Fruit fly (Drosophila melanogaster) ovary, adult (tissue): ENCODE results near the gene eIF2Bepsilon.
A peak's percentile ranks its signal among the peaks of the same experiment; 100 is the strongest.

Experiments used
- CG17801 ChIP-seq: fragments of 200-800 bp; optimal IDR thresholded peaks from 2 replicates; lab custom pipeline; 2019; ENCODE audit warnings: missing biosample characterization, mild to moderate bottlenecking, missing genetic modification characterization, moderate library complexity; ENCODE audit not compliant: partially characterized antibody

Gene eIF2Bepsilon

dm6 chrX:1922765-1923501 lies at the start of gene eIF2Bepsilon, which contains the start of gene Ocrl:
Gene eIF2Bepsilon, minus strand, starts transcription at chrX:1922874.
Gene Ocrl, plus strand, starts transcription at chrX:1922981.
- TF ChIP-seq CG17801: no peak

DNA sequence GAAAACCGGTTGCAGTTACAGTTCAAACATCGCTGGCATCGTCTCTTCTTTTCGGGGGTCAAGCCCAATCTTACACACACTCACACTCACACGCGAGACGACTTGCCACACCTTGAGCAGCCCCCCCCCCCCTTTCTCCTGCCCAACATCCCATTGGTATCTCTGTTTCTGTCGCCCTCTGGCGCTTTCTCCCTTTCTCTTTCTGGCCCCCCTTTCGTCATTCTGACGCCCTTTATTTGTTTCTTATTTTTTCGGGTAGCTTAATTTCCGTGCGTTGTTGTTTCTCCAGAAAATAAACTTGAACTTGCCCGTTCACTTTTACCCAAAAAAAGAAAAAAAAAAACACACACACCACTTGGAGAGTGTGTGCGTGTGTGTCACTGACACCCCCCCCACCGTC lies 49.5 kb upstream of the eIF2Bepsilon start:
- no peak for TF ChIP-seq CG17801

dm6 chrX:1970575-1971325 lies 48.1 kb upstream of the eIF2Bepsilon start:
- no peak for TF ChIP-seq CG17801

- TF ChIP-seq CG17801: no peak
These were observed 47.3 kb upstream of the eIF2Bepsilon start for dm6 chrX:1969775-1970574.

- peak; percentile 40 for TF ChIP-seq CG17801
These were observed 46.0 kb upstream of the eIF2Bepsilon start for dm6 chrX:1968581-1969258.

dm6 chrX:1968152-1968551 lies 45.5 kb upstream of the eIF2Bepsilon start:
- TF ChIP-seq CG17801: no peak

dm6 chrX:1966779-1967520 lies 44.3 kb upstream of the eIF2Bepsilon start:
- TF ChIP-seq CG17801: no peak

DNA sequence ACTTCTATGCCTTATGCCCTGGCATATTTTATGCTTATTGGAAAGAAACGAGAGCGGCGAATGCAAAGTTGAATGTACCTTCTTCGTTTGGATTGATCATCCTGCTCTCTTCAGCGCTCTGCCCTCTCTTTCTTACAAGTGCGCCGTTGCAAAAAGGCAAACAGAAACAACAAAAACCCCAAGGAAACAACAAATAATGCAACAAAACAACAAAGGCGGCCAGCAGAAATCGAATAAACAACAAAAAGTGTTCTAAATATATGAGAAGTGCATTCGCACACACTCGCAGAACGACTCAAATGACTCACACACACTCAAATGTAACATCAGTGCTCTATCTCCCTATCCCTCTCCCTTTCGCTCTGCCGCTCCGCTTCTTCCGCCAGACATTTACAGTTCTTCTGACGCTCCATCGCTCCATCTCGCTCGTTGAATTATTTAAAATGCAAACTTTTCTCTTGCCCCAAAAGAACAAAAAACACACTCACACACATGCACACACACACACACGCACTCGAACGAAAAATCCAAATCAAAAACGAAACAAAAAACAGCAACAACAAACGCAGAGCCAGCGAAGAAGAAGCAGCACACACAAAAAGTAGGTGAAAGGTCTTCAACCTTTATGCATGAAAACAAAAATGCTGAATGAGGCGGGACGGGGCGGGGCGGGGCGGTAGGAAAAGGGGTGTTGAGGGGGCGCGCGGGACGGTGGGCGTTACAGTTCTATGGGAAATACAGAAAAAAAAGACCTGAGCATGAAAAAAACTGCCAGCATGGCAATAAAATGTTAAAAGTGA lies 43.5 kb upstream of the eIF2Bepsilon start:
- TF ChIP-seq CG17801: peak; percentile 57

- no peak for TF ChIP-seq CG17801
These were observed 42.8 kb upstream of the eIF2Bepsilon start for dm6 chrX:1965512-1965911.

DNA sequence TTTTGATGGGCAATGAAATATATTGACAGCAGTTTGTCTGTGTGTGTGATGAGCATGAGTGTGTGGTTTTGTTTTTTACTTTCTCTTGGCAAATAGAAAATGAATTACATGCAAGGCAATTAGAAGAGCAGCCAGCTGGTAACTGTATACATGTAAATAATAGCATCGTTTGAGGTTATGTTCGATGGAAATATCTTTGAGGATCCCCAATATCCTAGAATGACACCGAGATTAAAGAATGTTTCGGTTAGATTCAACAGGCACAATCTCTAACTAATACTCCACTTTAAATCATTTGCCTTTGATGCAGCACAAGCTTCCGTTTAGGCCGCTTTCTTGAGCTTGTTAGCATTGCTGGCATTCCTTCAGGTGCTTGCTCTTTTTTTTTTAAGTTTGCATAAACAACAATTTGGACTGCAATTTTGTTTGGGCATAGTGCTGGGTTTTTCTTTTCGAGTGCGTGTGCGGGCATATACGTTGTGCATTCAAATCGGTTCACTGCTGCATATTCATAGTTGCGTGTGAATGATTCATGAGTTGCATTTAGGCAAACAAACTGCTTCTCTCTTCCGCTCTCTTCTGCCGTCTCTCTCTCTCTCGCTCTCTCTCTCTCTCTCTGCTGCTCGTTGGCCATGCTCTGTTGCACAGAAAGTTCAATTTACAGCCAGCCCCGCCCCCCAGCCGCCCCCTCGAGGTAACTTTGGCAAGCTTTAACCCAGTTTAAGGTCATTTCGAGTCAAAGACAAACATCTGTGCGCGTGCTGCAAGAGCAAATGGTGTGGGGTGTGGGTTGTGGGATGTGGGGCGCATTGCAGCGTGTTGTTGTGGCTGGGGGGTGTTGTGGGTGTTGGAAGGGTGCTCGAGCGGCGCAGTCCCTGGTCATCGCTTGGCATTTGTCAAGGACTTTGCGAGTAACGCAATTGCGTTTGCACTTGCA lies 42.0 kb upstream of the eIF2Bepsilon start:
- no peak for TF ChIP-seq CG17801

dm6 chrX:1963591-1964216 lies 41.0 kb upstream of the eIF2Bepsilon start:
- TF ChIP-seq CG17801: peak; percentile 90

- no peak for TF ChIP-seq CG17801
These were observed 40.5 kb upstream of the eIF2Bepsilon start for dm6 chrX:1963192-1963590.

dm6 chrX:1952898-1953297 lies 30.2 kb upstream of the eIF2Bepsilon start:
- no peak for TF ChIP-seq CG17801
